Fruit fly (Drosophila melanogaster) whole organism, prepupa: ENCODE results near the gene Sam-S.
A peak's percentile ranks its signal among the peaks of the same experiment; 100 is the strongest.

ENCODE experiments used
- Blimp-1 ChIP-seq: fragments of 200-800 bp; sonication (Bioruptor generic); optimal IDR thresholded peaks from 3 replicates; lab custom pipeline; 2017; ENCODE audit warnings: missing biosample characterization, missing genetic modification characterization, mild to moderate bottlenecking, moderate library complexity, missing genetic modification reagents
- CG10631 ChIP-seq: fragments of 200-800 bp; sonication (Bioruptor generic); optimal IDR thresholded peaks from 2 replicates; lab custom pipeline; 2016; ENCODE audit warnings: missing biosample characterization, missing genetic modification characterization
- CG10669 ChIP-seq: fragments of 200-800 bp; sonication (Bioruptor generic); optimal IDR thresholded peaks from 3 replicates; lab custom pipeline; 2018; ENCODE audit warnings: missing biosample characterization, mild to moderate bottlenecking, missing genetic modification characterization, moderate library complexity
- CG11902 ChIP-seq: fragments of 200-800 bp; sonication (Bioruptor generic); optimal IDR thresholded peaks from 3 replicates; lab custom pipeline; 2016; ENCODE audit warnings: missing biosample characterization, missing genetic modification characterization
- CG15336 ChIP-seq: fragments of 200-800 bp; sonication (Bioruptor generic); IDR thresholded peaks from 2 replicates; pipeline ENCODE4 v1.3.6; 2022; ENCODE audit warnings: missing biosample characterization, missing genetic modification characterization
- CG1621 ChIP-seq: fragments of 200-800 bp; sonication (Bioruptor generic); optimal IDR thresholded peaks from 3 replicates; lab custom pipeline; 2018; ENCODE audit warnings: missing biosample characterization, mild to moderate bottlenecking, missing genetic modification characterization
- CG3032 ChIP-seq: fragments of 200-800 bp; optimal IDR thresholded peaks from 2 replicates; lab custom pipeline; 2019; ENCODE audit warnings: missing biosample characterization, mild to moderate bottlenecking, missing genetic modification characterization, moderate library complexity
- CG31627 ChIP-seq: fragments of 200-800 bp; sonication (Bioruptor generic); optimal IDR thresholded peaks from 3 replicates; lab custom pipeline; 2016; ENCODE audit warnings: missing biosample characterization, missing genetic modification characterization
- CG34406 ChIP-seq: fragments of 200-800 bp; sonication (Bioruptor generic); optimal IDR thresholded peaks from 3 replicates; lab custom pipeline; 2016; ENCODE audit warnings: missing biosample characterization, missing genetic modification characterization
- CG3919 ChIP-seq: fragments of 200-800 bp; sonication (Bioruptor generic); optimal IDR thresholded peaks from 3 replicates; lab custom pipeline; 2016; ENCODE audit warnings: missing biosample characterization, missing genetic modification characterization
- CG4318 ChIP-seq: fragments of 200-800 bp; sonication (Bioruptor generic); optimal IDR thresholded peaks from 3 replicates; lab custom pipeline; 2017; ENCODE audit warnings: missing biosample characterization, mild to moderate bottlenecking, missing genetic modification characterization
- CG6792 ChIP-seq: fragments of 200-800 bp; sonication (Bioruptor generic); optimal IDR thresholded peaks from 3 replicates; lab custom pipeline; 2016; ENCODE audit warnings: missing biosample characterization, missing genetic modification characterization
- CG6808 ChIP-seq: fragments of 200-800 bp; sonication (Bioruptor generic); optimal IDR thresholded peaks from 3 replicates; lab custom pipeline; 2017; ENCODE audit warnings: missing biosample characterization, missing genetic modification characterization, mild to moderate bottlenecking, moderate library complexity, missing genetic modification reagents
- CG6854 ChIP-seq: fragments of 200-800 bp; sonication (Bioruptor generic); optimal IDR thresholded peaks from 2 replicates; lab custom pipeline; 2017; ENCODE audit warnings: missing biosample characterization, mild to moderate bottlenecking, missing genetic modification characterization
- CG7368 ChIP-seq: fragments of 200-800 bp; sonication (Bioruptor generic); optimal IDR thresholded peaks from 3 replicates; lab custom pipeline; 2016; ENCODE audit warnings: missing biosample characterization, missing genetic modification characterization
- CG8632 ChIP-seq: fragments of 200-800 bp; sonication (Bioruptor generic); optimal IDR thresholded peaks from 3 replicates; lab custom pipeline; 2016; ENCODE audit warnings: missing biosample characterization, missing genetic modification characterization
- CG9139 ChIP-seq: fragments of 200-800 bp; sonication (Bioruptor generic); optimal IDR thresholded peaks from 3 replicates; lab custom pipeline; 2017; ENCODE audit warnings: missing biosample characterization, mild to moderate bottlenecking, missing genetic modification characterization
- Eip78C ChIP-seq: fragments of 200-800 bp; sonication (Bioruptor generic); peaks from one replicate; lab custom pipeline; 2016; ENCODE audit warnings: missing biosample characterization, missing genetic modification characterization
- Ets96B ChIP-seq: fragments of 200-800 bp; optimal IDR thresholded peaks from 2 replicates; lab custom pipeline; 2019; ENCODE audit warnings: missing biosample characterization, mild to moderate bottlenecking, missing genetic modification characterization, moderate library complexity
- Hr38 ChIP-seq: sonication (Bioruptor generic); optimal IDR thresholded peaks from 2 replicates; lab custom pipeline; 2016; ENCODE audit warnings: missing biosample characterization, missing genetic modification characterization
- Hr39 ChIP-seq: fragments of 200-800 bp; sonication (Bioruptor generic); optimal IDR thresholded peaks from 2 replicates; lab custom pipeline; 2016; ENCODE audit warnings: missing biosample characterization, missing genetic modification characterization
- Hr4 ChIP-seq: fragments of 200-800 bp; sonication (Bioruptor generic); optimal IDR thresholded peaks from 3 replicates; lab custom pipeline; 2016; ENCODE audit warnings: missing biosample characterization, missing genetic modification characterization
- Lpt ChIP-seq: fragments of 200-800 bp; sonication (Bioruptor generic); optimal IDR thresholded peaks from 3 replicates; lab custom pipeline; 2016; ENCODE audit warnings: missing biosample characterization, missing genetic modification characterization
- Met ChIP-seq: fragments of 200-800 bp; sonication (Bioruptor generic); optimal IDR thresholded peaks from 3 replicates; lab custom pipeline; 2016; ENCODE audit warnings: missing biosample characterization, missing genetic modification characterization
- OdsH ChIP-seq: fragments of 200-800 bp; sonication (Bioruptor generic); optimal IDR thresholded peaks from 3 replicates; lab custom pipeline; 2016; ENCODE audit warnings: missing biosample characterization, missing genetic modification characterization
- Sox14 ChIP-seq: fragments of 200-800 bp; sonication (Bioruptor generic); optimal IDR thresholded peaks from 3 replicates; lab custom pipeline; 2016; ENCODE audit warnings: missing biosample characterization, missing genetic modification characterization
- Sox15 ChIP-seq: fragments of 200-800 bp; sonication (Bioruptor generic); optimal IDR thresholded peaks from 3 replicates; lab custom pipeline; 2016; ENCODE audit warnings: missing biosample characterization, missing genetic modification characterization
- achi ChIP-seq: fragments of 200-800 bp; sonication (Bioruptor generic); optimal IDR thresholded peaks from 3 replicates; lab custom pipeline; 2016; ENCODE audit warnings: missing biosample characterization, missing genetic modification characterization
- cyc ChIP-seq: fragments of 200-800 bp; sonication (Bioruptor generic); optimal IDR thresholded peaks from 3 replicates; lab custom pipeline; 2016; ENCODE audit warnings: missing biosample characterization, missing genetic modification characterization
- dac ChIP-seq: fragments of 200-800 bp; sonication (Bioruptor generic); optimal IDR thresholded peaks from 2 replicates; lab custom pipeline; 2017; ENCODE audit warnings: missing biosample characterization, mild to moderate bottlenecking, missing genetic modification characterization
- eg ChIP-seq: fragments of 200-800 bp; sonication (Bioruptor generic); IDR thresholded peaks from 3 replicates; pipeline ENCODE4 v1.3.6; 2022; ENCODE audit warnings: missing biosample characterization, missing genetic modification characterization
- esn ChIP-seq: fragments of 200-800 bp; sonication (Bioruptor generic); optimal IDR thresholded peaks from 2 replicates; lab custom pipeline; 2016; ENCODE audit warnings: missing biosample characterization, mild to moderate bottlenecking, missing genetic modification characterization, moderate library complexity
- fd85E ChIP-seq: fragments of 200-800 bp; sonication (Bioruptor generic); optimal IDR thresholded peaks from 3 replicates; lab custom pipeline; 2016; ENCODE audit warnings: missing biosample characterization, missing genetic modification characterization
- lz ChIP-seq: fragments of 200-800 bp; sonication (Bioruptor generic); optimal IDR thresholded peaks from 3 replicates; lab custom pipeline; 2016; ENCODE audit warnings: missing biosample characterization, missing genetic modification characterization
- net ChIP-seq: fragments of 200-800 bp; sonication (Bioruptor generic); optimal IDR thresholded peaks from 3 replicates; lab custom pipeline; 2016; ENCODE audit warnings: missing biosample characterization, missing genetic modification characterization
- pdm3 ChIP-seq: fragments of 200-800 bp; sonication (Bioruptor generic); optimal IDR thresholded peaks from 3 replicates; lab custom pipeline; 2016; ENCODE audit warnings: missing biosample characterization, missing genetic modification characterization
- salr ChIP-seq, 2 experiments: fragments of 200-800 bp; sonication (Bioruptor generic); optimal IDR thresholded peaks; 3 replicates each; lab custom pipeline; 2016 to 2018; ENCODE audit warnings: missing biosample characterization in 2 of 2, missing genetic modification characterization in 2 of 2, mild to moderate bottlenecking in 1 of 2
- spab ChIP-seq: fragments of 200-800 bp; sonication (Bioruptor generic); optimal IDR thresholded peaks from 2 replicates; lab custom pipeline; 2017; ENCODE audit warnings: missing biosample characterization, mild to moderate bottlenecking, missing genetic modification characterization, missing genetic modification reagents
- ss ChIP-seq, 2 experiments: fragments of 200-800 bp; sonication (Bioruptor generic); optimal IDR thresholded peaks; 2 replicates in 1 of 2; 3 replicates in 1 of 2; lab custom pipeline; 2017 to 2018; ENCODE audit warnings: mild to moderate bottlenecking in 2 of 2, missing biosample characterization in 2 of 2, missing genetic modification characterization in 2 of 2, moderate library complexity in 1 of 2
- svp ChIP-seq: fragments of 200-800 bp; sonication (Bioruptor generic); peaks from one replicate; lab custom pipeline; 2016; ENCODE audit warnings: missing biosample characterization, missing genetic modification characterization

The Sam-S gene

dm6 chr2L:87255-87723 is 19.4 kb upstream of the Sam-S start, which contains the start of gene net (continued):
- peak; percentile 36 for TF ChIP-seq CG6792
- TF ChIP-seq ss (GFP tag; optimal IDR thresholded peaks at IDR 0.05; lab: Kevin White, UChicago), result peak; percentile 52 to 75
- TF ChIP-seq CG1621 (tag; lab: Kevin White, UChicago), result peak; percentile 31
- TF ChIP-seq CG31627 (GFP tag; lab: Kevin White, UChicago), result no peak
- TF ChIP-seq OdsH (GFP tag; lab: Kevin White, UChicago), result peak; percentile 59
- peak; percentile 59 for TF ChIP-seq CG6854 (GFP tag; lab: Kevin White, UChicago)
- no peak for TF ChIP-seq CG7368 (GFP tag; lab: Kevin White, UChicago)
- peak; percentile 63 for TF ChIP-seq CG10669
- TF ChIP-seq CG3032, result peak; percentile 72
- peak; percentile 48 for TF ChIP-seq CG34406 (GFP tag; lab: Kevin White, UChicago)
- TF ChIP-seq Sox14 (GFP tag; lab: Kevin White, UChicago), result peak; percentile 33
- TF ChIP-seq Sox15 (GFP tag; lab: Kevin White, UChicago), result peak; percentile 2
- TF ChIP-seq Ets96B (tag; lab: Kevin White, UChicago), result peak; percentile 74
- TF ChIP-seq CG10631 (GFP tag; lab: Kevin White, UChicago), result peak; percentile 46
- peak; percentile 86 for TF ChIP-seq net (GFP tag; lab: Kevin White, UChicago)
- TF ChIP-seq svp, result peak; percentile 76
- peak; percentile 47 for TF ChIP-seq CG8632 (GFP tag; lab: Kevin White, UChicago)
- peak; percentile 66 for TF ChIP-seq achi (GFP tag; lab: Kevin White, UChicago)
- TF ChIP-seq eg, result no peak
- TF ChIP-seq CG9139 (GFP tag; lab: Kevin White, UChicago), result peak; percentile 57
- TF ChIP-seq esn (GFP tag; lab: Kevin White, UChicago), result peak; percentile 54
- peak; percentile 10 for TF ChIP-seq lz (GFP tag; lab: Kevin White, UChicago)
- TF ChIP-seq Lpt (GFP tag; lab: Kevin White, UChicago), result peak; percentile 22
- TF ChIP-seq salr (GFP tag; optimal IDR thresholded peaks at IDR 0.05; lab: Kevin White, UChicago), result peak in 1 of 2 experiments; percentile 15
- TF ChIP-seq CG3919 (GFP tag; lab: Kevin White, UChicago), result peak; percentile 48

- TF ChIP-seq Hr4, result no peak
- peak; percentile 1 for TF ChIP-seq esn (GFP tag; lab: Kevin White, UChicago)
- no peak for TF ChIP-seq CG3919 (GFP tag; lab: Kevin White, UChicago)
- peak; percentile 8 for TF ChIP-seq CG6854 (GFP tag; lab: Kevin White, UChicago)
- TF ChIP-seq CG6792, result no peak
- no peak for TF ChIP-seq cyc
- TF ChIP-seq Blimp-1, result peak; percentile 81
- TF ChIP-seq CG11902 (GFP tag; lab: Kevin White, UChicago), result no peak
- TF ChIP-seq CG7368 (GFP tag; lab: Kevin White, UChicago), result no peak
- TF ChIP-seq Met (GFP tag; lab: Kevin White, UChicago), result no peak
- TF ChIP-seq spab (GFP tag; lab: Kevin White, UChicago), result no peak
- no peak for TF ChIP-seq CG34406 (GFP tag; lab: Kevin White, UChicago)
- TF ChIP-seq, all 60 proteins: peak for 3
Measured at dm6 chr2L:88528-88927, 18.2 kb upstream of the Sam-S start.

dm6 chr2L:89158-89557 is 17.5 kb upstream of the Sam-S start:
- TF ChIP-seq Eip78C (GFP tag; lab: Kevin White, UChicago) (peak; percentile 42), CG6808 (GFP tag; lab: Kevin White, UChicago) (no peak)

- no peak for TF ChIP-seq Hr38 (GFP tag; lab: Kevin White, UChicago)
- TF ChIP-seq cyc, result no peak
- TF ChIP-seq pdm3, result no peak
- no peak for TF ChIP-seq CG15336
- no peak for TF ChIP-seq Hr39
- no peak for TF ChIP-seq Blimp-1
- TF ChIP-seq dac, result no peak
- no peak for TF ChIP-seq fd85E
- TF ChIP-seq CG4318 (GFP tag; lab: Kevin White, UChicago), result no peak
Measured at dm6 chr2L:90081-90480, 16.6 kb upstream of the Sam-S start.
